Worm (Caenorhabditis elegans): ENCODE results near the gene fem-3.

DNA sequence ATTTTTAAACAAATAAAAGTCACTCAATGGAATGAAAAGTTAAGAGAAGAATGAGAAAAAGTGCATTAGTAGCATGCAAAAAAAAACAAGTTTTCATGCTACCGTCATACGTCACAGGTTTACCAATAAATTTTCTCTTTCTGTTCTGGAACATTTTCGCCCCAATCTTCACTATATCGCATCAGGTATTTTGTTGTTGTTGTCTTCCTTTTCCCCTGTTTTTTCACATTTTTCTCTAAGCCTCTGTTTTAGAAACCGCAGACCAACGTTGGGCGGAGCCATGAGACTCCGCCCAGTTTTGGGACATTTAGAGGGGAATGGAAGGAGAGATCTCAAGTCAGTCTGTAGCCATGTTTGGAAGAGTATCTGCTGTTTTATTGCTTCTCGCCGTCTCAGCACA, 16.5 kb upstream of the fem-3 start, which contains the start of gene msa-1:
- TF ChIP-seq ref-1 (GFP tag; conservative IDR thresholded peaks at IDR 0.05): no peak
- no peak for TF ChIP-seq med-1 (GFP tag; optimal IDR thresholded peaks at IDR 0.05; ENCODE audit: insufficient read depth)
- TF ChIP-seq flt-1 (GFP tag; IDR thresholded peaks at IDR 0.05): no peak
- no peak for TF ChIP-seq cog-1 (tag; optimal IDR thresholded peaks at IDR 0.05)
- TF ChIP-seq klf-2 (GFP tag; conservative IDR thresholded peaks at IDR 0.05): no peak
- no peak for TF ChIP-seq ztf-29 (GFP tag; IDR thresholded peaks at IDR 0.05)
- no peak for TF ChIP-seq T22C8.4 (GFP tag; IDR thresholded peaks at IDR 0.05)
- no peak for TF ChIP-seq tab-1 (GFP tag; IDR thresholded peaks at IDR 0.05)
